Worm (Caenorhabditis elegans) whole organism, late embryonic: ENCODE data around the gene rabs-5.

Experiments
- ama-1 ChIP-seq: fragments of 150-350 bp; optimal IDR thresholded peaks from 2 replicates; lab custom pipeline; 2014
- ceh-18 ChIP-seq: sonication (generic microtip); optimal IDR thresholded peaks from 2 replicates; lab custom pipeline; 2016; ENCODE audit warnings: missing genetic modification characterization, missing compliant biosample characterization
- dmd-4 ChIP-seq: sonication (generic microtip); optimal IDR thresholded peaks from 2 replicates; lab custom pipeline; 2016; ENCODE audit warnings: borderline replicate concordance, missing genetic modification characterization, missing compliant biosample characterization
- gmeb-2 ChIP-seq: sonication (generic microtip); optimal IDR thresholded peaks from 2 replicates; lab custom pipeline; 2016; ENCODE audit warnings: missing genetic modification characterization, inconsistent platforms, missing compliant biosample characterization
- hlh-15 ChIP-seq: sonication (generic microtip); optimal IDR thresholded peaks from 2 replicates; lab custom pipeline; 2016; ENCODE audit warnings: missing genetic modification characterization, missing compliant biosample characterization
- lin-11 ChIP-seq: fragments of 200-800 bp; sonication (Bioruptor generic); optimal IDR thresholded peaks from 2 replicates; lab custom pipeline; 2018; ENCODE audit warnings: mild to moderate bottlenecking, missing genetic modification characterization, missing compliant biosample characterization
- nhr-11 ChIP-seq: fragments of 150-350 bp; optimal IDR thresholded peaks from 2 replicates; lab custom pipeline; 2014; ENCODE audit warnings: missing biosample characterization, missing genetic modification characterization
- nhr-232 ChIP-seq: sonication (generic microtip); optimal IDR thresholded peaks from 2 replicates; lab custom pipeline; 2016; ENCODE audit warnings: missing genetic modification characterization, missing compliant biosample characterization
- pha-4 ChIP-seq: fragments of 150-350 bp; optimal IDR thresholded peaks from 2 replicates; lab custom pipeline; 2018; ENCODE audit warnings: missing biosample characterization, missing genetic modification reagents, missing genetic modification characterization
- tbx-7 ChIP-seq: sonication (generic microtip); optimal IDR thresholded peaks from 2 replicates; lab custom pipeline; 2016; ENCODE audit warnings: missing genotype, missing genetic modification characterization, missing compliant biosample characterization
- unc-86 ChIP-seq: sonication (generic microtip); optimal IDR thresholded peaks from 2 replicates; lab custom pipeline; 2016; ENCODE audit warnings: missing genetic modification characterization, missing compliant biosample characterization

ce11 chrIV:8070299-8070698 lies 37.1 kb downstream of the rabs-5 start:
- TF ChIP-seq unc-86 (tag; lab: Kevin White, UChicago) (no peak), nhr-11 (no peak), dmd-4 (tag; lab: Kevin White, UChicago) (no peak), pha-4 (tag; lab: Kevin White, UChicago) (no peak), nhr-232 (no peak), gmeb-2 (tag; lab: Kevin White, UChicago) (no peak), tbx-7 (tag; lab: Kevin White, UChicago) (no peak), ama-1 (lab: Kevin White, UChicago) (no peak), lin-11 (no peak), ceh-18 (no peak), hlh-15 (tag; lab: Kevin White, UChicago) (no peak)
